Fruit fly (Drosophila melanogaster) whole organism, embryonic: Measurements from ENCODE around the gene Datp.

Experiments used
- BtbVII ChIP-seq: fragments of 200-800 bp; sonication (Bioruptor generic); optimal IDR thresholded peaks from 3 replicates; lab custom pipeline; 2017; ENCODE audit warnings: missing biosample characterization, mild to moderate bottlenecking, missing genetic modification characterization
- CG10147 ChIP-seq: fragments of 200-800 bp; sonication (Bioruptor generic); optimal IDR thresholded peaks from 2 replicates; lab custom pipeline; 2019; ENCODE audit warnings: missing biosample characterization, mild to moderate bottlenecking, missing genetic modification characterization, moderate library complexity
- CG10543 ChIP-seq: fragments of 200-800 bp; sonication (Bioruptor generic); optimal IDR thresholded peaks from 3 replicates; lab custom pipeline; 2017; ENCODE audit warnings: missing biosample characterization, mild to moderate bottlenecking, missing genetic modification characterization, moderate library complexity
- CG11085 ChIP-seq: fragments of 200-800 bp; sonication (Bioruptor generic); IDR thresholded peaks from 2 replicates; pipeline ENCODE4 v1.3.6; 2022; ENCODE audit warnings: missing biosample characterization, missing genetic modification characterization
- CG12236 ChIP-seq: fragments of 200-800 bp; sonication (Bioruptor generic); optimal IDR thresholded peaks from 2 replicates; lab custom pipeline; 2016; ENCODE audit warnings: missing biosample characterization, missing genetic modification characterization
- CG12659 ChIP-seq: fragments of 200-800 bp; sonication (Bioruptor generic); optimal IDR thresholded peaks from 3 replicates; lab custom pipeline; 2017; ENCODE audit warnings: mild to moderate bottlenecking, missing biosample characterization, missing genetic modification reagents, missing genetic modification characterization
- CG17568 ChIP-seq: fragments of 200-800 bp; sonication (Bioruptor generic); optimal IDR thresholded peaks from 2 replicates; lab custom pipeline; 2018; ENCODE audit warnings: missing biosample characterization, mild to moderate bottlenecking, missing genetic modification characterization, moderate library complexity
- CG17802 ChIP-seq: fragments of 200-800 bp; sonication (Bioruptor generic); optimal IDR thresholded peaks from 2 replicates; lab custom pipeline; 2018; ENCODE audit warnings: missing biosample characterization, mild to moderate bottlenecking, missing genetic modification characterization, moderate library complexity
- CG32532 ChIP-seq: fragments of 200-800 bp; sonication (Bioruptor generic); IDR thresholded peaks from 2 replicates; pipeline ENCODE4 v1.3.6; 2022; ENCODE audit warnings: missing biosample characterization, missing genetic modification characterization
- CG32772 ChIP-seq: fragments of 200-800 bp; sonication (Bioruptor generic); IDR thresholded peaks from 2 replicates; pipeline ENCODE4 v1.3.6; 2022; ENCODE audit warnings: missing biosample characterization, missing genetic modification characterization
- CG34376 ChIP-seq: fragments of 200-800 bp; sonication (Bioruptor generic); optimal IDR thresholded peaks from 2 replicates; lab custom pipeline; 2018; ENCODE audit warnings: missing biosample characterization, mild to moderate bottlenecking, missing genetic modification characterization
- CG6272 ChIP-seq: fragments of 200-800 bp; sonication (Bioruptor generic); IDR thresholded peaks from 2 replicates; pipeline ENCODE4 v1.3.6; 2022; ENCODE audit warnings: missing biosample characterization, missing genetic modification characterization
- CG7963 ChIP-seq: fragments of 200-800 bp; sonication (Bioruptor generic); IDR thresholded peaks from 3 replicates; pipeline ENCODE4 v1.3.6; 2022; ENCODE audit warnings: missing biosample characterization, missing genetic modification characterization; ENCODE audit not compliant: partially characterized antibody
- CG8281 ChIP-seq: fragments of 200-800 bp; sonication (Bioruptor generic); optimal IDR thresholded peaks from 2 replicates; lab custom pipeline; 2018; ENCODE audit warnings: missing biosample characterization, mild to moderate bottlenecking, missing genetic modification characterization, moderate library complexity
- CG8290 ChIP-seq, 3 experiments: fragments of 200-800 bp; sonication (Bioruptor generic); optimal IDR thresholded peaks; 2 replicates each; lab custom pipeline; 2016 to 2019; ENCODE audit warnings: missing biosample characterization in 3 of 3, missing genetic modification characterization in 3 of 3, mild to moderate bottlenecking in 2 of 3, moderate library complexity in 1 of 3
- CG8388 ChIP-seq: fragments of 200-800 bp; sonication (Bioruptor generic); optimal IDR thresholded peaks from 2 replicates; lab custom pipeline; 2019; ENCODE audit warnings: missing biosample characterization, mild to moderate bottlenecking, missing genetic modification characterization, moderate library complexity
- CoRest ChIP-seq: fragments of 200-800 bp; sonication (Bioruptor generic); optimal IDR thresholded peaks from 3 replicates; lab custom pipeline; 2018; ENCODE audit warnings: missing biosample characterization, mild to moderate bottlenecking, missing genetic modification characterization, moderate library complexity
- Deaf1 ChIP-seq: fragments of 200-800 bp; optimal IDR thresholded peaks from 3 replicates; lab custom pipeline; 2019; ENCODE audit warnings: missing biosample characterization, mild to moderate bottlenecking, missing genetic modification characterization, moderate library complexity
- Doc2 ChIP-seq: fragments of 200-800 bp; sonication (Bioruptor generic); IDR thresholded peaks from 2 replicates; pipeline ENCODE4 v1.3.6; 2022; ENCODE audit warnings: missing biosample characterization, missing genetic modification characterization
- Drgx ChIP-seq: fragments of 200-800 bp; sonication (Bioruptor generic); IDR thresholded peaks from 2 replicates; pipeline ENCODE4 v1.3.6; 2022; ENCODE audit warnings: missing biosample characterization, missing genetic modification characterization
- Hand ChIP-seq: fragments of 200-800 bp; sonication (Bioruptor generic); optimal IDR thresholded peaks from 2 replicates; lab custom pipeline; 2017; ENCODE audit warnings: mild to moderate bottlenecking, missing biosample characterization, missing genetic modification reagents, missing genetic modification characterization
- Hr39 ChIP-seq: fragments of >200 bp; optimal IDR thresholded peaks from 2 replicates; lab custom pipeline; 2017
- Hr51 ChIP-seq, 2 experiments: fragments of 200-800 bp; sonication (Bioruptor generic); optimal IDR thresholded peaks; 2 replicates in 1 of 2; 3 replicates in 1 of 2; lab custom pipeline; 2016 to 2018; ENCODE audit warnings: missing biosample characterization in 2 of 2, missing genetic modification characterization in 2 of 2, mild to moderate bottlenecking in 1 of 2, moderate library complexity in 1 of 2
- Hr78 ChIP-seq, 2 experiments: fragments of 200-800 bp in 1 of 2; fragments of >200 bp in 1 of 2; sonication (Bioruptor generic) in 1 of 2; optimal IDR thresholded peaks; 2 replicates each; lab custom pipeline; 2017 to 2019; ENCODE audit warnings: missing biosample characterization in 2 of 2, missing genetic modification characterization in 2 of 2, mild to moderate bottlenecking in 1 of 2, moderate library complexity in 1 of 2
- Hsf ChIP-seq: fragments of 200-800 bp; sonication (Bioruptor generic); optimal IDR thresholded peaks from 3 replicates; lab custom pipeline; 2016; ENCODE audit warnings: missing biosample characterization, missing genetic modification characterization
- Max ChIP-seq: fragments of 200-800 bp; sonication (Bioruptor generic); optimal IDR thresholded peaks from 2 replicates; lab custom pipeline; 2016; ENCODE audit warnings: missing biosample characterization, mild to moderate bottlenecking, missing genetic modification characterization
- Myb ChIP-seq: fragments of 200-800 bp; sonication (Bioruptor generic); optimal IDR thresholded peaks from 2 replicates; lab custom pipeline; 2016; ENCODE audit warnings: missing biosample characterization, missing genetic modification characterization
- Neu2 ChIP-seq: fragments of 200-800 bp; sonication (Bioruptor generic); optimal IDR thresholded peaks from 3 replicates; lab custom pipeline; 2016; ENCODE audit warnings: missing biosample characterization, missing genetic modification characterization, borderline replicate concordance
- Ravus ChIP-seq: fragments of 200-800 bp; sonication (Bioruptor generic); IDR thresholded peaks from 2 replicates; pipeline ENCODE4 v1.3.6; 2022; ENCODE audit warnings: missing biosample characterization, missing genetic modification characterization
- Rx ChIP-seq: fragments of 200-800 bp; sonication (Bioruptor generic); IDR thresholded peaks from 2 replicates; pipeline ENCODE4 v1.3.6; 2022; ENCODE audit warnings: missing biosample characterization, missing genetic modification characterization
- Side ChIP-seq: fragments of 200-800 bp; sonication (Bioruptor generic); optimal IDR thresholded peaks from 2 replicates; lab custom pipeline; 2016; ENCODE audit warnings: missing biosample characterization, missing genetic modification characterization
- Sox100B ChIP-seq: fragments of 200-800 bp; sonication (Bioruptor generic); optimal IDR thresholded peaks from 3 replicates; lab custom pipeline; 2018; ENCODE audit warnings: missing biosample characterization, mild to moderate bottlenecking, missing genetic modification characterization
- Xbp1 ChIP-seq: fragments of 200-800 bp; sonication (Bioruptor generic); optimal IDR thresholded peaks from 3 replicates; lab custom pipeline; 2016; ENCODE audit warnings: missing biosample characterization, mild to moderate bottlenecking, missing genetic modification characterization
- az2 ChIP-seq: fragments of 200-800 bp; sonication (Bioruptor generic); optimal IDR thresholded peaks from 3 replicates; lab custom pipeline; 2016; ENCODE audit warnings: missing biosample characterization, missing genetic modification characterization
- corto ChIP-seq: fragments of 200-800 bp; sonication (Bioruptor generic); optimal IDR thresholded peaks from 2 replicates; lab custom pipeline; 2016; ENCODE audit warnings: missing biosample characterization, mild to moderate bottlenecking, missing genetic modification characterization, moderate library complexity
- eyg ChIP-seq: fragments of 200-800 bp; sonication (Bioruptor generic); optimal IDR thresholded peaks from 3 replicates; lab custom pipeline; 2016; ENCODE audit warnings: missing biosample characterization, missing genetic modification characterization
- ftz-f1 ChIP-seq: fragments of 200-800 bp; sonication (Bioruptor generic); optimal IDR thresholded peaks from 2 replicates; lab custom pipeline; 2016; ENCODE audit warnings: missing biosample characterization, missing genetic modification characterization
- gsb-n ChIP-seq: fragments of 200-800 bp; sonication (Bioruptor generic); optimal IDR thresholded peaks from 3 replicates; lab custom pipeline; 2018; ENCODE audit warnings: missing biosample characterization, mild to moderate bottlenecking, missing genetic modification characterization
- hth ChIP-seq: fragments of >200 bp; optimal IDR thresholded peaks from 2 replicates; lab custom pipeline; 2017; ENCODE audit warnings: inconsistent platforms
- kay ChIP-seq: fragments of 200-800 bp; sonication (Bioruptor generic); optimal IDR thresholded peaks from 2 replicates; lab custom pipeline; 2016; ENCODE audit warnings: missing biosample characterization, missing genetic modification characterization
- lbe ChIP-seq: fragments of 200-800 bp; sonication (Bioruptor generic); optimal IDR thresholded peaks from 2 replicates; lab custom pipeline; 2016; ENCODE audit warnings: missing biosample characterization, mild to moderate bottlenecking, missing genetic modification characterization
- p53 ChIP-seq: fragments of 200-800 bp; sonication (Bioruptor generic); optimal IDR thresholded peaks from 2 replicates; lab custom pipeline; 2016; ENCODE audit warnings: missing biosample characterization, missing genetic modification characterization
- pb ChIP-seq: fragments of 200-800 bp; sonication (Bioruptor generic); optimal IDR thresholded peaks from 3 replicates; lab custom pipeline; 2016; ENCODE audit warnings: missing biosample characterization, missing genetic modification characterization
- pnt ChIP-seq: fragments of 200-800 bp; sonication (Bioruptor generic); optimal IDR thresholded peaks from 3 replicates; lab custom pipeline; 2016; ENCODE audit warnings: missing biosample characterization, missing genetic modification characterization
- ro ChIP-seq: fragments of 200-800 bp; sonication (Bioruptor generic); IDR thresholded peaks from 2 replicates; pipeline ENCODE4 v1.3.6; 2022; ENCODE audit warnings: missing biosample characterization, missing genetic modification characterization
- run ChIP-seq: fragments of 200-800 bp; sonication (Bioruptor generic); optimal IDR thresholded peaks from 3 replicates; lab custom pipeline; 2018; ENCODE audit warnings: missing biosample characterization, mild to moderate bottlenecking, missing genetic modification characterization
- seq ChIP-seq: fragments of 200-800 bp; sonication (Bioruptor generic); IDR thresholded peaks from 2 replicates; pipeline ENCODE4 v1.3.6; 2022; ENCODE audit warnings: missing biosample characterization, missing genetic modification characterization
- so ChIP-seq: fragments of 200-800 bp; sonication (Bioruptor generic); IDR thresholded peaks from 3 replicates; pipeline ENCODE4 v1.3.6; 2022; ENCODE audit warnings: missing biosample characterization, missing genetic modification characterization
- vnd ChIP-seq: fragments of 200-800 bp; sonication (Bioruptor generic); IDR thresholded peaks from 3 replicates; pipeline ENCODE4 v1.3.6; 2022; ENCODE audit warnings: missing biosample characterization, missing genetic modification characterization; ENCODE audit not compliant: partially characterized antibody

Gene Datp

dm6 chr2L:9984078-9984772 lies 45.6 kb upstream of the Datp start, which contains the start of gene bib (continued):
- TF ChIP-seq seq (GFP tag; lab: Robert Waterston, UW) (peak; percentile 49; the same call in 1 of the 2 replicates), Myb (peak; percentile 15), Xbp1 (GFP tag; lab: Kevin White, UChicago) (peak; percentile 80), pnt (peak; percentile 28), Hsf (GFP tag; lab: Kevin White, UChicago) (peak; percentile 69), CG10543 (GFP tag; lab: Kevin White, UChicago) (peak; percentile 53), ro (no peak; the same call in 1 of the 2 replicates), CG32772 (GFP tag; lab: Robert Waterston, UW) (peak; percentile 58), CG12236 (GFP tag; lab: Kevin White, UChicago) (no peak), vnd (GFP tag; lab: Robert Waterston, UW) (no peak), Rx (GFP tag; lab: Robert Waterston, UW) (no peak), pb (GFP tag; lab: Kevin White, UChicago) (no peak), CG32532 (GFP tag; lab: Robert Waterston, UW) (peak; percentile 66; the same call in 1 of the 2 replicates), CoRest (peak; percentile 89), kay (GFP tag; lab: Kevin White, UChicago) (peak; percentile 53), Ravus (GFP tag; lab: Robert Waterston, UW) (peak; percentile 34), az2 (GFP tag; lab: Kevin White, UChicago) (peak; percentile 89), CG8281 (tag; lab: Kevin White, UChicago) (peak; percentile 53), CG11085 (GFP tag; lab: Robert Waterston, UW) (no peak), Neu2 (GFP tag; lab: Kevin White, UChicago) (no peak), BtbVII (peak; percentile 74), Side (GFP tag; lab: Kevin White, UChicago) (peak; percentile 41), Doc2 (no peak), Hr51 (GFP tag; optimal IDR thresholded peaks at IDR 0.05; lab: Kevin White, UChicago) (peak; percentile 54 to 81), CG10147 (GFP tag; lab: Kevin White, UChicago) (peak; percentile 74), ftz-f1 (GFP tag; lab: Kevin White, UChicago) (no peak), CG17568 (GFP tag; lab: Kevin White, UChicago) (peak; percentile 66), Drgx (GFP tag; lab: Robert Waterston, UW) (peak; percentile 72), corto (GFP tag; lab: Kevin White, UChicago) (peak; percentile 87), gsb-n (peak; percentile 89), CG12659 (GFP tag; lab: Kevin White, UChicago) (peak; percentile 85), CG17802 (tag; lab: Kevin White, UChicago) (peak; percentile 21), CG34376 (GFP tag; lab: Kevin White, UChicago) (peak; percentile 22), Hand (GFP tag; lab: Kevin White, UChicago) (peak; percentile 73), Sox100B (GFP tag; lab: Kevin White, UChicago) (peak; percentile 92), CG7963 (GFP tag; lab: Robert Waterston, UW) (no peak), eyg (GFP tag; lab: Kevin White, UChicago) (no peak), Hr39 (lab: Kevin White, UChicago) (no peak), Hr78 (GFP tag; optimal IDR thresholded peaks at IDR 0.05; lab: Kevin White, UChicago) (peak in 1 of 2 experiments; percentile 63), hth (no peak), Max (GFP tag; lab: Kevin White, UChicago) (peak; percentile 75), CG8388 (peak; percentile 87), lbe (GFP tag; lab: Kevin White, UChicago) (peak; percentile 82), p53 (GFP tag; lab: Kevin White, UChicago) (no peak), run (tag; lab: Kevin White, UChicago) (peak; percentile 61), Deaf1 (tag; lab: Kevin White, UChicago) (peak; percentile 74), so (GFP tag; lab: Robert Waterston, UW) (peak; percentile 62; the same call in 1 of the 3 replicates), CG8290 (GFP tag; optimal IDR thresholded peaks at IDR 0.05; lab: Kevin White, UChicago) (peak; percentile 82), CG8290 (tag; optimal IDR thresholded peaks at IDR 0.05; lab: Kevin White, UChicago) (peak; percentile 22 to 89), CG6272 (GFP tag; lab: Robert Waterston, UW) (peak; percentile 46; the same call in 1 of the 2 replicates)
